Worm (Caenorhabditis elegans) whole organism, young adult: ENCODE measurements around the gene M162.15.

ENCODE experiments used
- B0261.1 ChIP-seq: sonication (generic microtip); optimal IDR thresholded peaks from 2 replicates; lab custom pipeline; 2016; ENCODE audit warnings: mild to moderate bottlenecking, missing genetic modification characterization, moderate library complexity, missing compliant biosample characterization
- B0336.3 ChIP-seq: fragments of 200-800 bp; sonication (Bioruptor generic); IDR thresholded peaks from 2 replicates; pipeline ENCODE4 v1.3.6; 2022; ENCODE audit warnings: missing genetic modification characterization, missing compliant biosample characterization
- C06A6.2 ChIP-seq: fragments of 200-800 bp; sonication (Bioruptor generic); conservative IDR thresholded peaks from 2 replicates; pipeline ENCODE4 v1.3.6; 2022; ENCODE audit warnings: missing genetic modification characterization, missing compliant biosample characterization
- F23B12.7 ChIP-seq: sonication (generic microtip); optimal IDR thresholded peaks from 2 replicates; lab custom pipeline; 2017; ENCODE audit warnings: missing genetic modification characterization, mild to moderate bottlenecking, missing compliant biosample characterization, antibody characterized with exemption, moderate library complexity; ENCODE audit not compliant: insufficient read depth
- K12H6.12 ChIP-seq: fragments of 200-800 bp; sonication (Bioruptor generic); optimal IDR thresholded peaks from 2 replicates; lab custom pipeline; 2018; ENCODE audit warnings: mild to moderate bottlenecking, missing genetic modification characterization, missing compliant biosample characterization
- T26A5.8 ChIP-seq: sonication (generic microtip); optimal IDR thresholded peaks from 2 replicates; lab custom pipeline; 2016; ENCODE audit warnings: missing genetic modification characterization, missing compliant biosample characterization
- Y53F4B.3 ChIP-seq: fragments of 200-800 bp; sonication (Bioruptor generic); IDR thresholded peaks from 2 replicates; pipeline ENCODE4 v1.3.6; 2022; ENCODE audit warnings: missing genetic modification reagents, missing genetic modification characterization, missing compliant biosample characterization
- Y79H2A.3 ChIP-seq: fragments of 200-800 bp; sonication (Bioruptor generic); conservative IDR thresholded peaks from 2 replicates; pipeline ENCODE4 v1.3.6; 2022; ENCODE audit warnings: missing genetic modification reagents, missing genetic modification characterization, missing compliant biosample characterization
- Y95B8A.8 ChIP-seq: fragments of 200-800 bp; sonication (Bioruptor generic); IDR thresholded peaks from 2 replicates; pipeline ENCODE4 v1.3.6; 2022; ENCODE audit warnings: missing genetic modification reagents, missing genetic modification characterization, missing compliant biosample characterization
- ZK185.1 ChIP-seq: sonication (generic microtip); optimal IDR thresholded peaks from 2 replicates; lab custom pipeline; 2016; ENCODE audit warnings: mild to moderate bottlenecking, missing genetic modification characterization, missing compliant biosample characterization; ENCODE audit not compliant: poor library complexity, severe bottlenecking
- akir-1 ChIP-seq: fragments of 200-800 bp; sonication (Bioruptor generic); optimal IDR thresholded peaks from 2 replicates; lab custom pipeline; 2018; ENCODE audit warnings: mild to moderate bottlenecking, missing genetic modification characterization, moderate library complexity, missing compliant biosample characterization
- bed-1 ChIP-seq: fragments of 200-800 bp; sonication (Bioruptor generic); IDR thresholded peaks from 2 replicates; pipeline ENCODE4 v1.3.6; 2022; ENCODE audit warnings: missing genetic modification reagents, missing genetic modification characterization, missing compliant biosample characterization
- ceh-79 ChIP-seq: sonication (generic microtip); optimal IDR thresholded peaks from 2 replicates; lab custom pipeline; 2017; ENCODE audit warnings: mild to moderate bottlenecking, missing genetic modification characterization, missing compliant biosample characterization
- ceh-91 ChIP-seq: fragments of 200-800 bp; sonication (Bioruptor generic); IDR thresholded peaks from 2 replicates; pipeline ENCODE4 v1.3.6; 2022; ENCODE audit warnings: missing genetic modification reagents, missing genetic modification characterization, missing compliant biosample characterization
- dox-1 ChIP-seq: fragments of 200-800 bp; sonication (Bioruptor generic); IDR thresholded peaks from 2 replicates; pipeline ENCODE4 v1.3.6; 2022; ENCODE audit warnings: missing genetic modification reagents, missing genetic modification characterization, missing compliant biosample characterization
- efl-1 ChIP-seq: fragments of 150-350 bp; optimal IDR thresholded peaks from 2 replicates; lab custom pipeline; 2014; ENCODE audit warnings: missing biosample characterization, missing genetic modification reagents, missing genetic modification characterization
- egl-18 ChIP-seq: fragments of 200-800 bp; sonication (Bioruptor generic); IDR thresholded peaks from 2 replicates; pipeline ENCODE4 v1.3.6; 2022; ENCODE audit warnings: missing genetic modification reagents, missing genetic modification characterization, missing compliant biosample characterization
- egrh-3 ChIP-seq: fragments of 200-800 bp; sonication (Bioruptor generic); IDR thresholded peaks from 2 replicates; pipeline ENCODE4 v1.3.6; 2022; ENCODE audit warnings: missing genetic modification reagents, missing genetic modification characterization, missing compliant biosample characterization
- fkh-3 ChIP-seq: sonication (generic microtip); optimal IDR thresholded peaks from 2 replicates; lab custom pipeline; 2016; ENCODE audit warnings: mild to moderate bottlenecking, missing genetic modification characterization, missing compliant biosample characterization
- hlh-12 ChIP-seq: sonication (generic microtip); optimal IDR thresholded peaks from 2 replicates; lab custom pipeline; 2016; ENCODE audit warnings: missing genetic modification characterization, missing compliant biosample characterization
- hmg-1.2 ChIP-seq: fragments of 200-800 bp; sonication (Bioruptor generic); IDR thresholded peaks from 2 replicates; pipeline ENCODE4 v1.3.6; 2022; ENCODE audit warnings: missing genetic modification reagents, missing genetic modification characterization, missing compliant biosample characterization
- hmg-20 ChIP-seq: fragments of 200-800 bp; sonication (Bioruptor generic); IDR thresholded peaks from 2 replicates; pipeline ENCODE4 v1.3.6; 2022; ENCODE audit warnings: missing genetic modification reagents, missing genetic modification characterization, missing compliant biosample characterization
- hsf-1 ChIP-seq: fragments of 200-800 bp; sonication (Bioruptor generic); IDR thresholded peaks from 2 replicates; pipeline ENCODE4 v1.3.6; 2022; ENCODE audit warnings: missing genetic modification reagents, missing genetic modification characterization, missing compliant biosample characterization
- let-526 ChIP-seq: fragments of 200-800 bp; sonication (Bioruptor generic); IDR thresholded peaks from 2 replicates; pipeline ENCODE4 v1.3.6; 2022; ENCODE audit warnings: missing genetic modification reagents, missing genetic modification characterization, missing compliant biosample characterization
- lin-40 ChIP-seq: sonication (generic microtip); optimal IDR thresholded peaks from 2 replicates; lab custom pipeline; 2016; ENCODE audit warnings: missing genetic modification characterization, mild to moderate bottlenecking, missing compliant biosample characterization, missing genotype, missing genetic modification reagents
- lin-54 ChIP-seq: fragments of 200-800 bp; sonication (Bioruptor generic); optimal IDR thresholded peaks from 2 replicates; lab custom pipeline; 2018; ENCODE audit warnings: mild to moderate bottlenecking, missing genetic modification characterization, missing compliant biosample characterization
- nfya-2 ChIP-seq: fragments of 200-800 bp; sonication (Bioruptor generic); IDR thresholded peaks from 2 replicates; pipeline ENCODE4 v1.3.6; 2022; ENCODE audit warnings: missing genetic modification reagents, missing genetic modification characterization, missing compliant biosample characterization
- nfyb-1 ChIP-seq: fragments of 200-800 bp; sonication (Bioruptor generic); IDR thresholded peaks from 2 replicates; pipeline ENCODE4 v1.3.6; 2022; ENCODE audit warnings: missing genetic modification reagents, missing genetic modification characterization, missing compliant biosample characterization
- nhr-120 ChIP-seq: fragments of 200-800 bp; sonication (Bioruptor generic); IDR thresholded peaks from 2 replicates; pipeline ENCODE4 v1.3.6; 2022; ENCODE audit warnings: missing genetic modification characterization, missing compliant biosample characterization
- nhr-80 ChIP-seq: sonication (generic microtip); optimal IDR thresholded peaks from 2 replicates; lab custom pipeline; 2016; ENCODE audit warnings: missing genetic modification characterization, missing compliant biosample characterization
- pbrm-1 ChIP-seq: fragments of 200-800 bp; sonication (Bioruptor generic); IDR thresholded peaks from 2 replicates; pipeline ENCODE4 v1.3.6; 2022; ENCODE audit warnings: missing genetic modification reagents, missing genetic modification characterization, missing compliant biosample characterization
- pha-4 ChIP-seq: fragments of 150-350 bp; sonication (generic microtip); optimal IDR thresholded peaks from 2 replicates; lab custom pipeline; 2014; ENCODE audit warnings: missing biosample characterization, missing genetic modification reagents, missing genetic modification characterization
- rec-8 ChIP-seq, 2 experiments: sonication (generic microtip); optimal IDR thresholded peaks; 2 replicates each; lab custom pipeline; 2016; ENCODE audit warnings: mild to moderate bottlenecking in 2 of 2, missing genetic modification characterization in 2 of 2, missing genetic modification reagents in 2 of 2, missing genotype in 2 of 2, missing biosample characterization in 1 of 2, missing compliant biosample characterization in 1 of 2, moderate library complexity in 1 of 2
- rpc-1 ChIP-seq, 2 experiments: fragments of 150-350 bp in 1 of 2; sonication (generic microtip) in 1 of 2; optimal IDR thresholded peaks; 2 replicates each; lab custom pipeline; 2014 to 2018; ENCODE audit warnings: missing biosample characterization in 1 of 2, missing genetic modification characterization in 1 of 2, missing genetic modification reagents in 1 of 2, missing genotype in 1 of 2
- snpc-1.1 ChIP-seq: sonication (generic microtip); optimal IDR thresholded peaks from 2 replicates; lab custom pipeline; 2017; ENCODE audit warnings: missing genetic modification characterization, mild to moderate bottlenecking, missing compliant biosample characterization, antibody characterized with exemption, moderate library complexity, missing genotype, missing genetic modification reagents; ENCODE audit not compliant: insufficient read depth
- xnd-1 ChIP-seq: sonication (generic microtip); optimal IDR thresholded peaks from 2 replicates; lab custom pipeline; 2016; ENCODE audit warnings: missing genotype, missing genetic modification reagents, missing genetic modification characterization, missing compliant biosample characterization
- zfh-2 ChIP-seq: fragments of 200-800 bp; sonication (Bioruptor generic); conservative IDR thresholded peaks from 2 replicates; pipeline ENCODE4 v1.3.6; 2022; ENCODE audit warnings: missing genetic modification reagents, missing genetic modification characterization, missing compliant biosample characterization
- ztf-3 ChIP-seq: fragments of 200-800 bp; sonication (Bioruptor generic); optimal IDR thresholded peaks from 2 replicates; lab custom pipeline; 2018; ENCODE audit warnings: mild to moderate bottlenecking, missing genetic modification characterization, missing compliant biosample characterization

M162.15 gene

ce11 chrV:19755260-19755659 lies 16.3 kb downstream of the M162.15 start, which contains the start of gene clec-50:
TSS of gene clec-50 (minus strand) at chrV:19755368.
- TF ChIP-seq dox-1: peak; percentile 49
- no peak for TF ChIP-seq bed-1 (GFP tag; lab: Robert Waterston, UW)
- peak; percentile 95 for TF ChIP-seq nhr-80 (tag; lab: Kevin White, UChicago)
- TF ChIP-seq nfyb-1 (GFP tag; lab: Robert Waterston, UW): no peak
- TF ChIP-seq xnd-1 (tag; lab: Kevin White, UChicago): no peak
- TF ChIP-seq pha-4 (tag; lab: Kevin White, UChicago): no peak
- no peak for TF ChIP-seq hlh-12 (tag; lab: Kevin White, UChicago)
- no peak for TF ChIP-seq hmg-20
- no peak for TF ChIP-seq nfya-2 (GFP tag; lab: Robert Waterston, UW)
- TF ChIP-seq rec-8 (tag; optimal IDR thresholded peaks at IDR 0.05; lab: Kevin White, UChicago): no peak
- TF ChIP-seq, all 124 proteins: peak for 2

- TF ChIP-seq Y53F4B.3 (no peak), egl-18 (GFP tag; lab: Robert Waterston, UW) (no peak), ceh-79 (tag; lab: Kevin White, UChicago) (no peak), nhr-80 (tag; lab: Kevin White, UChicago) (peak; percentile 32), fkh-3 (tag; lab: Kevin White, UChicago) (no peak), efl-1 (GFP tag; lab: Kevin White, UChicago) (no peak)
These were observed 17.2 kb downstream of the M162.15 start for ce11 chrV:19754331-19754730.

- TF ChIP-seq C06A6.2 (GFP tag; lab: Robert Waterston, UW) (no peak), zfh-2 (GFP tag; lab: Robert Waterston, UW) (peak; percentile 71; the same call in 1 of the 2 replicates), ceh-91 (GFP tag; lab: Robert Waterston, UW) (no peak)
These were observed 18.7 kb downstream of the M162.15 start for ce11 chrV:19752879-19753278.

ce11 chrV:19751124-19751523 lies 20.4 kb downstream of the M162.15 start, which contains the start of gene clec-49:
TSS of gene clec-49 (minus strand) at chrV:19751226.
- TF ChIP-seq nhr-80 (tag; lab: Kevin White, UChicago): peak; percentile 72
- TF ChIP-seq K12H6.12: no peak

- TF ChIP-seq ZK185.1 (tag; lab: Kevin White, UChicago) (no peak), lin-54 (GFP tag; lab: Kevin White, UChicago) (no peak), hmg-1.2 (GFP tag; lab: Robert Waterston, UW) (no peak), B0261.1 (tag; lab: Kevin White, UChicago) (no peak), rpc-1 (optimal IDR thresholded peaks at IDR 0.05; lab: Kevin White, UChicago) (no peak), rpc-1 (tag; optimal IDR thresholded peaks at IDR 0.05; lab: Kevin White, UChicago) (no peak), nfya-2 (GFP tag; lab: Robert Waterston, UW) (no peak), let-526 (GFP tag; lab: Robert Waterston, UW) (no peak), egrh-3 (GFP tag; lab: Robert Waterston, UW) (no peak; the same call in 1 of the 2 replicates), ztf-3 (no peak), Y95B8A.8 (GFP tag; lab: Robert Waterston, UW) (no peak), snpc-1.1 (no peak), akir-1 (GFP tag; lab: Kevin White, UChicago) (no peak), lin-40 (tag; lab: Kevin White, UChicago) (no peak), Y79H2A.3 (no peak), nhr-120 (GFP tag; lab: Robert Waterston, UW) (no peak), T26A5.8 (tag; lab: Kevin White, UChicago) (no peak), hsf-1 (no peak), pbrm-1 (GFP tag; lab: Robert Waterston, UW) (no peak), B0336.3 (GFP tag; lab: Robert Waterston, UW) (no peak), F23B12.7 (no peak)
These were observed 24.4 kb downstream of the M162.15 start for ce11 chrV:19747144-19747543.
